Worm (Caenorhabditis elegans) whole organism, L3 larva: Measurements from ENCODE around the gene snb-6.
A peak's percentile ranks its signal among the peaks of the same experiment; 100 is the strongest.

Experiments
- R02D3.7 ChIP-seq: fragments of 150-350 bp; optimal IDR thresholded peaks from 2 replicates; lab custom pipeline; 2014; ENCODE audit warnings: missing biosample characterization, missing genetic modification characterization
- ZK546.5 ChIP-seq: sonication (generic microtip); optimal IDR thresholded peaks from 2 replicates; lab custom pipeline; 2017; ENCODE audit warnings: missing biosample characterization, missing genetic modification characterization
- aly-2 ChIP-seq: fragments of 150-350 bp; optimal IDR thresholded peaks from 2 replicates; lab custom pipeline; 2014; ENCODE audit warnings: missing biosample characterization, missing genetic modification characterization
- ama-1 ChIP-seq: fragments of 150-350 bp; optimal IDR thresholded peaks from 2 replicates; lab custom pipeline; 2018
- ceh-16 ChIP-seq: sonication (generic microtip); optimal IDR thresholded peaks from 2 replicates; lab custom pipeline; 2017; ENCODE audit warnings: missing biosample characterization, missing genetic modification characterization
- ceh-82 ChIP-seq: fragments of 150-350 bp; optimal IDR thresholded peaks from 2 replicates; lab custom pipeline; 2014; ENCODE audit warnings: missing biosample characterization, missing genetic modification characterization
- ceh-9 ChIP-seq: sonication (generic microtip); optimal IDR thresholded peaks from 2 replicates; lab custom pipeline; 2018; ENCODE audit warnings: missing biosample characterization, missing genetic modification characterization
- daf-12 ChIP-seq: fragments of 150-350 bp; optimal IDR thresholded peaks from 2 replicates; lab custom pipeline; 2014; ENCODE audit warnings: missing biosample characterization, missing genetic modification reagents, missing genetic modification characterization
- egl-27 ChIP-seq: sonication (generic microtip); optimal IDR thresholded peaks from 4 replicates; lab custom pipeline; 2017; ENCODE audit warnings: missing biosample characterization, missing genetic modification reagents, missing genetic modification characterization
- egl-5 ChIP-seq: fragments of 150-350 bp; optimal IDR thresholded peaks from 2 replicates; lab custom pipeline; 2017; ENCODE audit warnings: missing biosample characterization, missing genetic modification reagents, missing genetic modification characterization, inconsistent platforms
- elt-2 ChIP-seq: sonication (generic microtip); optimal IDR thresholded peaks from 2 replicates; lab custom pipeline; 2016; ENCODE audit warnings: missing genetic modification reagents, mild to moderate bottlenecking, missing genetic modification characterization, missing compliant biosample characterization
- eor-1 ChIP-seq, 2 experiments: fragments of 150-350 bp; optimal IDR thresholded peaks; 2 replicates each; lab custom pipeline; 2014 to 2018; ENCODE audit warnings: missing biosample characterization in 2 of 2, missing genetic modification characterization in 2 of 2
- fkh-10 ChIP-seq: sonication (generic microtip); optimal IDR thresholded peaks from 2 replicates; lab custom pipeline; 2017; ENCODE audit warnings: missing biosample characterization, missing genetic modification reagents, missing genetic modification characterization
- jun-1 ChIP-seq: fragments of 150-350 bp; optimal IDR thresholded peaks from 2 replicates; lab custom pipeline; 2014; ENCODE audit warnings: missing biosample characterization, missing genetic modification reagents, missing genetic modification characterization
- lin-15B ChIP-seq: fragments of 150-350 bp; optimal IDR thresholded peaks from 2 replicates; lab custom pipeline; 2014; ENCODE audit warnings: missing biosample characterization, missing genetic modification characterization
- lin-39 ChIP-seq: fragments of 150-350 bp; optimal IDR thresholded peaks from 2 replicates; lab custom pipeline; 2018; ENCODE audit warnings: missing biosample characterization, missing genetic modification reagents, missing genetic modification characterization
- lsy-12 ChIP-seq: sonication (generic microtip); optimal IDR thresholded peaks from 2 replicates; lab custom pipeline; 2016; ENCODE audit warnings: mild to moderate bottlenecking, missing genetic modification characterization, missing compliant biosample characterization
- mdl-1 ChIP-seq: fragments of 150-350 bp; optimal IDR thresholded peaks from 2 replicates; lab custom pipeline; 2014; ENCODE audit warnings: missing biosample characterization, missing genetic modification characterization
- mml-1 ChIP-seq: fragments of 150-350 bp; sonication (generic microtip); optimal IDR thresholded peaks from 3 replicates; lab custom pipeline; 2014; ENCODE audit warnings: missing biosample characterization, missing genetic modification characterization
- nfya-1 ChIP-seq: sonication (generic microtip); optimal IDR thresholded peaks from 2 replicates; lab custom pipeline; 2017; ENCODE audit warnings: missing genetic modification characterization, mild to moderate bottlenecking, missing compliant biosample characterization, antibody characterized with exemption, moderate library complexity; ENCODE audit not compliant: insufficient read depth
- nhr-12 ChIP-seq: fragments of 150-350 bp; optimal IDR thresholded peaks from 2 replicates; lab custom pipeline; 2014; ENCODE audit warnings: missing biosample characterization, missing genetic modification characterization
- nhr-23 ChIP-seq: fragments of 150-350 bp; optimal IDR thresholded peaks from 2 replicates; lab custom pipeline; 2014; ENCODE audit warnings: missing biosample characterization, missing genetic modification reagents, missing genetic modification characterization
- nhr-237 ChIP-seq: fragments of 150-350 bp; optimal IDR thresholded peaks from 2 replicates; lab custom pipeline; 2014; ENCODE audit warnings: missing biosample characterization, missing genetic modification characterization
- nhr-25 ChIP-seq: sonication (generic microtip); optimal IDR thresholded peaks from 2 replicates; lab custom pipeline; 2017; ENCODE audit warnings: missing biosample characterization, missing genetic modification characterization
- nhr-28 ChIP-seq: fragments of 150-350 bp; optimal IDR thresholded peaks from 2 replicates; lab custom pipeline; 2014; ENCODE audit warnings: missing biosample characterization, missing genetic modification characterization
- nhr-43 ChIP-seq: sonication (generic microtip); optimal IDR thresholded peaks from 2 replicates; lab custom pipeline; 2016; ENCODE audit warnings: mild to moderate bottlenecking, missing genetic modification characterization, missing compliant biosample characterization; ENCODE audit not compliant: poor library complexity, severe bottlenecking
- nhr-76 ChIP-seq: fragments of 150-350 bp; sonication (generic microtip); optimal IDR thresholded peaks from 5 replicates; lab custom pipeline; 2014; ENCODE audit warnings: missing biosample characterization, missing genetic modification characterization
- nhr-77 ChIP-seq: fragments of 150-350 bp; optimal IDR thresholded peaks from 2 replicates; lab custom pipeline; 2014; ENCODE audit warnings: missing biosample characterization, missing genetic modification characterization
- pqm-1 ChIP-seq: fragments of 150-350 bp; optimal IDR thresholded peaks from 2 replicates; lab custom pipeline; 2017; ENCODE audit warnings: missing biosample characterization, missing genetic modification characterization, inconsistent platforms
- sea-2 ChIP-seq: fragments of 150-350 bp; sonication (generic microtip); optimal IDR thresholded peaks from 4 replicates; lab custom pipeline; 2014; ENCODE audit warnings: missing biosample characterization, missing genetic modification reagents, missing genetic modification characterization
- skn-1 ChIP-seq: fragments of 150-350 bp; optimal IDR thresholded peaks from 2 replicates; lab custom pipeline; 2014; ENCODE audit warnings: missing biosample characterization, missing genetic modification characterization
- snpc-4 ChIP-seq: fragments of 150-350 bp; optimal IDR thresholded peaks from 2 replicates; lab custom pipeline; 2014; ENCODE audit warnings: missing biosample characterization, missing genetic modification characterization
- unc-39 ChIP-seq: sonication (generic microtip); optimal IDR thresholded peaks from 4 replicates; lab custom pipeline; 2017; ENCODE audit warnings: missing biosample characterization, missing genetic modification characterization
- zag-1 ChIP-seq: fragments of 150-350 bp; optimal IDR thresholded peaks from 2 replicates; lab custom pipeline; 2014; ENCODE audit warnings: missing biosample characterization, missing genetic modification characterization
- ztf-4 ChIP-seq: fragments of 150-350 bp; optimal IDR thresholded peaks from 2 replicates; lab custom pipeline; 2014; ENCODE audit warnings: missing biosample characterization, missing genetic modification characterization

Gene snb-6

ce11 chrII:8830917-8831316 lies 28.6 kb downstream of the snb-6 start:
- TF ChIP-seq sea-2 (GFP tag; lab: Kevin White, UChicago) (no peak), lsy-12 (tag; lab: Kevin White, UChicago) (no peak), egl-5 (no peak), mdl-1 (tag; lab: Kevin White, UChicago) (no peak), lin-39 (tag; lab: Kevin White, UChicago) (no peak), ama-1 (lab: Kevin White, UChicago) (no peak), nhr-77 (tag; lab: Kevin White, UChicago) (no peak), ZK546.5 (no peak), unc-39 (no peak), ceh-9 (tag; lab: Kevin White, UChicago) (no peak), fkh-10 (GFP tag; lab: Kevin White, UChicago) (no peak), nhr-237 (no peak), aly-2 (tag; lab: Kevin White, UChicago) (no peak)
- TF ChIP-seq, all 47 proteins: peak for 0

ce11 chrII:8829189-8829588 lies 30.3 kb downstream of the snb-6 start, which contains the start of gene F46C5.2:
Gene F46C5.2 (minus strand): TSS chrII:8829289.
- no peak for TF ChIP-seq zag-1 (tag; lab: Kevin White, UChicago)
- no peak for TF ChIP-seq nhr-12 (tag; lab: Kevin White, UChicago)
- no peak for TF ChIP-seq R02D3.7 (tag; lab: Kevin White, UChicago)
- TF ChIP-seq, all 47 proteins: peak for 0

- TF ChIP-seq daf-12 (no peak), lin-15B (tag; lab: Kevin White, UChicago) (no peak), skn-1 (tag; lab: Kevin White, UChicago) (no peak), snpc-4 (tag; lab: Kevin White, UChicago) (no peak), egl-5 (no peak), nhr-28 (no peak), mml-1 (no peak), ceh-82 (tag; lab: Kevin White, UChicago) (no peak), nhr-25 (tag; lab: Kevin White, UChicago) (no peak), egl-27 (tag; lab: Kevin White, UChicago) (no peak), R02D3.7 (tag; lab: Kevin White, UChicago) (no peak), ztf-4 (tag; lab: Kevin White, UChicago) (no peak), zag-1 (tag; lab: Kevin White, UChicago) (no peak), lin-39 (tag; lab: Kevin White, UChicago) (no peak), pqm-1 (tag; lab: Kevin White, UChicago) (no peak)
These were observed 33.7 kb downstream of the snb-6 start, which contains the start of gene nas-25 for ce11 chrII:8825769-8826168. Gene nas-25 (plus strand): TSS chrII:8826069.

ce11 chrII:8822711-8823110 lies 36.8 kb downstream of the snb-6 start:
- TF ChIP-seq fkh-10 (GFP tag; lab: Kevin White, UChicago) (no peak), lin-39 (tag; lab: Kevin White, UChicago) (no peak), nhr-43 (peak; percentile 99), nhr-28 (no peak), jun-1 (tag; lab: Kevin White, UChicago) (peak; percentile 38), nhr-23 (tag; lab: Kevin White, UChicago) (peak; percentile 77), ceh-9 (tag; lab: Kevin White, UChicago) (no peak), pqm-1 (tag; lab: Kevin White, UChicago) (peak; percentile 13), ceh-16 (tag; lab: Kevin White, UChicago) (no peak), mdl-1 (tag; lab: Kevin White, UChicago) (peak; percentile 45), nhr-25 (tag; lab: Kevin White, UChicago) (peak; percentile 63), skn-1 (tag; lab: Kevin White, UChicago) (no peak)

- TF ChIP-seq nhr-76 (tag; lab: Kevin White, UChicago) (no peak), elt-2 (tag; lab: Kevin White, UChicago) (no peak), eor-1 (tag; optimal IDR thresholded peaks at IDR 0.05; lab: Kevin White, UChicago) (no peak), nhr-43 (peak; percentile 48), mml-1 (no peak), nfya-1 (tag; lab: Kevin White, UChicago) (peak; percentile 16), egl-27 (tag; lab: Kevin White, UChicago) (no peak), nhr-23 (tag; lab: Kevin White, UChicago) (no peak)
These were observed 38.3 kb downstream of the snb-6 start, which contains the start of gene F46C5.1 for ce11 chrII:8821140-8821595. Gene F46C5.1 (minus strand): TSS chrII:8821190.
